Worm (Caenorhabditis elegans) whole organism, dauer: ENCODE measurements around the gene Y110A2AL.2.

ENCODE experiments used
- unc-62 ChIP-seq: sonication (generic microtip); optimal IDR thresholded peaks from 2 replicates; lab custom pipeline; 2017; ENCODE audit warnings: missing biosample characterization, missing genetic modification reagents, missing genetic modification characterization

Y110A2AL.2 gene

DNA sequence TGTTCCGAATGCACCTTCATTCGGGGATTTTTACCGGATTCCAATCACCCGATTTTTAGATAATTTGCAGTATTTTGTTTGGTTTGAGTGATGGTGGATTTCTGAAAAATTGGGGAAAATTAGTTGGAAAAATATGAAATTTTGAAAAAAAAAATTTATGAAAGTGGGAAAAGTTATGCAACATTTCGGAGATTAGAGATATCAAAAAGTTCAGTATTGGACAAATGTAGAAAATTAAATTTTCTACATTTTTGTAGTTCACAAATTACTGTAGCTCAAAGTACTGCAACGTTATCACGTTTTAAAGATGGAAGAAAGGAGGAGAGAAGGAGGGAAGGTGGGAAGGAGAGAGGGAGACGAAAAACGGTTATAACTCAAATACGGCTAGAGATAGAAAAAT lies 15.3 kb upstream of the Y110A2AL.2 start, which contains the start of gene ptc-3:
Gene ptc-3, minus strand, starts transcription at position 101 of the 400 bp plus-strand sequence.
- TF ChIP-seq unc-62 (GFP tag; lab: Kevin White, UChicago) = no peak

DNA sequence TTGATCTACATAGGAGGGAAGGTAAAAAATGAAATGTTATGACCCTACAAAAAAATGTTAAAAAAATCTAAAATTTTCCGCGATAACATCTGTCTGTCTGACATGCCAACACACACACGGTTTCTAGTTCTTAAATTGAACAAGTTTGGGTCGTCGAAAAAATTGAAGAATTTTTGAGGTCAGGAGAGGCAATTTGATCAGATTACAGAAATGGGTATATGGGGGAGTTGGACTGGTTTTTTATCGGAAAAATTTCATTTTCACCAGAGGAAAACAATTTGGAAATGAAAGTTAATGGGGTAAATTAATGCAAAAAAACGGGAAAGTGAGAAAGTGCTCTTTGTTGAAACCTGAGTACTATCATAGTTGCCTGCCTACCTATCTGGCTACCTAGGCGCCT lies 14.0 kb upstream of the Y110A2AL.2 start:
- no peak for TF ChIP-seq unc-62 (GFP tag; lab: Kevin White, UChicago)

DNA sequence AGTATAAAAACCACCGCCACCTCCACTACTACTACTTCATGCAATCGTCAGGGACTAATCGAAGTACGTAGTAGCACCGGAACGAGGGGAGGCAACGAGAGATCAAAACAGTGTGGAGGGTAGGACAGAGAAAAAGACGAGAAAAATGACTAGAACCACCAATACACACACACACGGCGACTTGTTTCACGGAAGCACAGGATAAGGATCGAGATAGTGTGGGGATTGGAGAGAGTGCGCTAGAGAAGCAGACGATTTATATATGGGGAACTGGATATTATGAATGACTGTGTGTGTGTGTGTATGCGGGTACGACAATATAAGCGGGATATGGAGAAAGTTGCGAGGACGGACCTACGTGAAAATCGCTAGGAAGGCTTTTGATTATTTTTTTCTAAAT lies 13.0 kb upstream of the Y110A2AL.2 start:
- no peak for TF ChIP-seq unc-62 (GFP tag; lab: Kevin White, UChicago)

DNA sequence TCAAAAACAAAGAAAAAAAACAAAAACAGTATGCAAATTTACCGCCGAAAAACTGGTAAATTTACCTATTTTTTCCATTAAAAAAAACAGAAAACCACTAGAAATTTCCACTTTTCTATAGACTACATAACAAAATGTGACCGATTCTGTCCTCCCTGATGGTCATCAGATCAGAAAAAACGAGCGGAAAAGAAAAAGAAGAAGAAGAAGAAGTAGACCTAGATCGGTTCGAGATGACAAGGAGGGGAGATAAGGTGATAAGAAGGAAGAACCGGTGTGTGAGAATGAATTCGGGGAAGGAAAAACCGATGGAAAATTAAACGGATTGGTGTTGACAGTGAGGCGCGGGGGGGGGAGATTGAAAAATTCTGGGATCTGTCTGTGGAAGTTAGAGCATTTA lies 11.7 kb upstream of the Y110A2AL.2 start:
- TF ChIP-seq unc-62 (GFP tag; lab: Kevin White, UChicago) = no peak

DNA sequence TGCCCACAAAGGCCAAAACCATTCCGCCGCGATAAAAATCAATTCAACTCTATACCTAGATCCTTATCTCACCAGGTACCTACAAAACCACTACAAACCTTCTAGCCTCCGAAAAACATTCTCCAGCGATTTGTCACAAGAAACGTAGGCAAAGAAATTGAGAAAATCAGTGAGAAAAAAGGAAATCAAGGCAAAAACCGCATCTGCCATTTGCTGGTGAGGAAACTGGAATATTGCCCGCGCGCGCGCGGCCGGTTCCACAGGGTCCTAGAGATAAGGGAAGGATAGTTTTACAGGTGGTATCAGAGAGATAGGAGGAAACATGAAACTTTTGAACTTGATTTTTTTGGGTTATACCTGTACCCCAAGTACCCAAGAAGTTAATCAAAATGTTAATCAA lies 10.2 kb upstream of the Y110A2AL.2 start:
- TF ChIP-seq unc-62 (GFP tag; lab: Kevin White, UChicago) = no peak

DNA sequence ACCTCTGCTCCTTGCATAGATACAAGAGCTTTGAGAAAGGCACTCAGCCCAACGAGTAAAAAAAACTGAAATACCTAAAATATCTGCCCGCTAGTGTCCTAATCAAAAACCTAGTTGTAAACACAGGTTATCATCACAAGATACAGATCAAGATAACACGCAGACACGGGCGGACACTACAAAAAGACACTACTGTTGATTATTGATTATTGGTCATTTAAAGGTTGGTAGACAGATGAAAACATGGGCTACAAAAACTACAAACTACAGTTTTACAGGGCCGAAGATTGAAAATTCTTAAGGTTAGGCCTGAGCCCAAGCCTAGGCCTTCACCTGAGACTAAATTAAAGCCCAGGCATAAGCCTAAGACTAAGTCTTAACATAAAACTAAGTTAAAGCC lies 8.9 kb upstream of the Y110A2AL.2 start:
- no peak for TF ChIP-seq unc-62 (GFP tag; lab: Kevin White, UChicago)

DNA sequence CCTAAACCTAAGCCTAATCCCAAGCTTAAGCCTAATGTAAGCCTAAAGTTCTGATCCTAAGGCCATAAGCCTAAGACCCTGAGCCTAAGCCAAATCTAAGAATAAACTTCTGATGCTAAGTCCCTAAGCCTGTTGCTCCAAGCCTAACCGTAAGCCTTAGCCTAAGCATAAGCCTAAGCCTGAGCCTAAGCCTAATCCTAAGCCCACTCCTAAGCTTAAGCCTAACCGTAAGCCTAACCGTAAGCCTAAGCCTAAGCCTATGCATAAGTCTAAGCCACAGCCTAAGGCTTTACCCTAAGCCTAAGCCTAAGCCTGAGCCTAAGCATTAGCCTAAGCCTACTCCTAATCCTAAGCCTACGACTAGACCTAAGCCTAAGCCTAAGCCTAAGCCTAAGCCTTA lies 8.5 kb upstream of the Y110A2AL.2 start:
- TF ChIP-seq unc-62 (GFP tag; lab: Kevin White, UChicago) = no peak

DNA sequence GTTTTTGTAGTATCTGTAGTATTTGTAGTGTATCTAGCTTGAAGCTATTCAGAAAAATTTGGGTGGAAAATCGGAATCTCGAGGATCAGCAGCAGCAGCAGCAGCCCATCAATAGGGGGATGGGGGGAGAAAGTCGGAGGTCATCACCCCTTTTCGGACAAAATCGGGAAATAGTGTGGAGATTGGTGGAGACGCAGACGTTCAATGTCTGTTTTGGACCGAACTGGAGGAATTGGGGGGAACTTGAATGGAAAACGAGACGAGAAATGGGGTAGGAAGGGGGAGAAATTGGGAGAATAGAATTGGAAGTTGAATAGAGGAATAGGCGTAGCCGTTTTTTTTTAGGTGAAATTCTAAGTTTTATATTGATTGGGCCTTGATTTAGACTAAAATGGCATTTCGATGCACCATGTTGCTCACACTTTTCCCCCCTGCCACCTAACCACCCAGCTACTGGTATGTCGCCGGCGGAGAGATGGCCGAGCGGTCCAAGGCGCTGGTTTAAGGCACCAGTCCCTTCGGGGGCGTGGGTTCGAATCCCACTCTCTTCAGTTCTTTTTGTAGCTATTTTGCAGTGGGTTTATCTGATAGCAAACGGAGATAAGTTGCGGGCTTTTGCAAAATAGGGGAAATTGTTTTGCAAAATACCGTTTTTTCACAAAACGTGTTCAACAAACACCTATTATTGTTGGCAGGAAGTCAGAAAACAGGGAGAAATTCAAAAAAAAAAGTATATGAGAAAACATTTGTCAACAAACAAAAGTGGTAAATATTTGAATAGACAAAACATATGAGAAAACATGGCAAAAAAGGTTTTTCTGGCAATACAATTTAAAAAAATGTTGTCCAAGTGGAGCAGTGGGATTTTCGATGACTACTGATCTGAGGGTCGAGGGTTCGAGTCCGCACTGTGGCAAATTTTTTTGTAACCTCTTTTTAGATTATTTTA lies 7.7 kb upstream of the Y110A2AL.2 start:
- TF ChIP-seq unc-62 (GFP tag; lab: Kevin White, UChicago) = no peak

DNA sequence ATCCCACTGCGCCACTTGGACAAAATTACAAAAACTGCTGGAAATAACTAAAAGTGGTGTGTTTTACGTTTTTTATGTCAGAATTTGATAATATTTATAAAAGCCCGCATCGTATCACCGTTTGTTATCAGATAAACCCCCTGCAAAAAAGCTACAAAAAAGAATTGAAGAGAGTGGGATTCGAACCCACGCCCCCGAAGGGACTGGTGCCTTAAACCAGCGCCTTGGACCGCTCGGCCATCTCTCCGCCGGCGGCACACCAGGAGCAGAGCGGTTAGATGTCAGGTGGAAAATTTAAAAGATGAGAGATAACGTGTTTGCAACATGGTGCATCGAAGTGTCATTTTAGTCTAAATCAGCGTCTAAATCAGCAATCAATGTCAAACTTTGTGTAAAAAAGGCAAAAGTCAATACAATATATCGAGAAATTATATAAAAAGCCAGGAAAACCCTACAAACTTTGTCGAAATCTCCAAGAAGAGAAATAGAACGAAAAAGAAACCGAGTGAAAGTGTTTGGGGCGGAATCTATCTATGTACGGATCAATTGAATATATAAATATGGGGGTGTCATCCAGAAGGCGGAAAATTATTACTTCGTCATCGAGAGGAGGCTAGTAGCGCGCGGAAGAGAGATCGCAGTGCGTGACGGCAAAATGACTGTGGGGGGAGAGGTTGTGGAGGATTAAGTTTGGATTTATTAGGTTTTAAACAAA lies 6.3 kb upstream of the Y110A2AL.2 start:
- TF ChIP-seq unc-62 (GFP tag; lab: Kevin White, UChicago) = no peak

DNA sequence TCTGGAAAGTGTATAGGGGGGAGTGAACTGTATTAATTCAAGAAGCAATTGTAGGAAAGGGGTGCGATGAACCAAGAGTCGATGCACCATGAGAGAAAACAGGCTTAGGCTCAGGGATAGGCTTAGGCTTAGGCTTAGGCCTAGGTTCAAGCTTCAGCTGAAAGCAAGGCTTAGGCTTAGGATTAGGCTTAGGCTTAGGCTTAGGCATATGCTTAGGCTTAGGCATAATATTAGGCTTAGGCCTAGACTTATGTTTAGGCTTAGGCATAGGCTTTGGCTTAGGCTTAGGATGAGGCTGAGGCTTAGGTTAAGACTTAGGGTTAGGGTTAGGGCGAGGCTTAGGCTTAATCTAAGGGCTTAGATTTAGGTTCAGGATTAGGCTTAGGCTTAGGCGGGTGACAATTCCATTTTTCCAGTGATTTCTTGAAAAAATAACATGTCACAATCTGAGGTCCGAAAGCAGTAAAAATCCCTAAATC lies 5.2 kb upstream of the Y110A2AL.2 start:
- TF ChIP-seq unc-62 (GFP tag; lab: Kevin White, UChicago) = no peak

DNA sequence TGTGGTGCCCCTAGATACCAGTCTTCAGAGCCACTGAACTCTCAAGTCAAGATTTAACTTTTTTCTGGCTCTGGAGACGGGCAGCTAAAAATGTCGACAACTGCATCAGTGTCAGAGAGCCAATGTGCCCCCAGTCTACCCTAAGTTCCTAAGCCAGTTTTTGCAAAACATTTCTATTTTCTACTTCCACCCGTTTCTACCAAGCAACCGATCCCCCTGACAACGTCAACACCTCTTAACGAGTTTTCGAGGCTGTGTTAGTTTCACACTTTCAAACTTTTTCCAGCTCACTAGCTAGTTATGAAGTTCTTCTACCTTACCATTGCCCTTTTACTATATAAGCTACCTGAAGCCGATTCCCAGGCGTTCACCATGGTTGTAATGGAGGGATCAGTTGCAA lies 3.6 kb upstream of the Y110A2AL.2 start, which contains the start of gene Y110A2AL.5:
Gene Y110A2AL.5, plus strand, starts transcription at position 301 of the 400 bp plus-strand sequence.
- TF ChIP-seq unc-62 (GFP tag; lab: Kevin White, UChicago) = no peak

DNA sequence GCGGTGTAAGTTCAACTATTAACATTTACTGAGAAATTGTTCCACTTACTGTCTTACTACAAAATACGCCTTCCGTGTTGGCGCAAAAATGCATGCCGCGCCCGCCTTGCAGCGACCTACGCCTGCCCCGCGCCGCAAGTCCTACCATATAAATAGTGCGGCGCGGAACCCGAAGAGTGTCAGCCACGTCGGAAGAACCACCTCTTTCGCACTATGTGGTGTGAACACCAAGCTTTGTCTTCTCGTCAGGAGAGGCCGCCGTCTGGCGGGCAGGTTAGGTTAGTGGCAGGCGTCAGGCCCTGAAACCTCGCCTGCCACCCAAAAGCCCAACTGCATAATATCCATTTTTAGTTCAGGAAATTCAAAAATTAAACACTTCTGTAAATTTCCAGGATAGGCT lies 2.4 kb upstream of the Y110A2AL.2 start:
- TF ChIP-seq unc-62 (GFP tag; lab: Kevin White, UChicago) = no peak

DNA sequence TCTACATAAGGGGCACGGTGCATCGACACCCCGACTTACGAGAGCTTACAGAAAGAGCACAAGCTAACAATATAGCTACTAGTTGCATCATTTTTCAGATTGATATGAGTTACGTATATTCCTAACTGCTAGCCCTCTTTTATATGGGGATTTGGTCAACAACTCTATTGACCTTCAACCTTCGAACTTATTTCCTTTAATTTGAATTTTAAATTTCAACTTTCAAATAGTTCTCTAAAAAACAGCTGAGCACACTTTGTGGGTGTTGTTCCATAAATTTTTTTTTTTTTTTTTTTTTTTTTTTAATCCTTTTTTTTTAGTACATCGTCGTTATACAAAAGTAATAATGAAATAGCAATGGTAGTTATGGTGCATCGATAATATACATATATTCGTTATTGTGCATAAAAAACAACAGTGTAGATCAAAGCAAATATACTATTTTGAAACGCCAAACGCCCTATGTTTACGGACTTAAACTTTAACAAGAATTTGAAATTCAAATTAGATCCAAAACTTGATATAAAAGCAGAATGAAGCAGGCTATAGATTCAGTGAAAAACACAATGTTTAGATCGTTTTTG lies 1.2 kb upstream of the Y110A2AL.2 start, which contains the start of the genes Y110A2AL.9 and Y110A2AL.3:
Gene Y110A2AL.9, minus strand, starts transcription at position 101 of the 584 bp plus-strand sequence.
Gene Y110A2AL.3, plus strand, starts transcription at position 534 of the 584 bp plus-strand sequence.
- no peak for TF ChIP-seq unc-62 (GFP tag; lab: Kevin White, UChicago)

DNA sequence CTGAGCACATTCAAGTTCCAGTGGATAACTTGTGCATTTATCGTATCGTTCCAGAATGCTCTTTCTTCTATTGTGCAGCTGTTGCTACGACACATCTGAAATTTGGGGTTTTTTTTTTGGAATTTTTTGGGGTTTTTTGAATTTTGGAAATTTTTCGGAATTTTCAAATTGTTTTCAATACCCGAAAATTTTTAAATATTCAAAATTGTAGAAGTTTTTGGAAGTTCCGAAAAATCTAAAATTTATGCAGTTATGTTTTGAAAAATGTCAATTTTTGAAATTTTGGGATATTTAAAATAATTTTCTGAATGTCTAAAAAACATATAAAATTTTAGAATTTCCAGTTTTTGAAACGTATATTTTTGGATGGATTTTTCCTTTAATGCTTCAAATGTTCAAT lies 4.0 kb downstream of the Y110A2AL.2 start, which contains the start of gene Y110A2AL.10:
Gene Y110A2AL.10, minus strand, starts transcription at position 101 of the 400 bp plus-strand sequence.
- no peak for TF ChIP-seq unc-62 (GFP tag; lab: Kevin White, UChicago)

DNA sequence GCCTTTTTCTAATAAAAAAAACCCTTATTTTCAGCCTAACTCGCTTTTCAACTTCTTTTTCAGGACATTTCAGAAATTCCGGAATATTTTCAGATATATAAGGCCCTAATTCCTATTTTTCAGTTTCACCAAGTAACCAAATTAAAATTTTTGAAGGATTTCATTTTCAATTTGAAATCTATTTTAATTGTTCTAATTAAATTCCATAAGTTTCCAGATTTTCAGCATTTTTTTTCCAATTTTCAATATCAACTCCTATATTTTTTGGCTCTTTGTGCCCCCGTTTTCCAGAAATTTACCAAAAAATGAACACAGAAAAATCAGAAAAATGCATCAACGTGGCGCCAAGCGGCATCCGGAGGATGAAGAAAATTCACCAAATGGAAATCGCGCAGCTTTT lies 7.0 kb downstream of the Y110A2AL.2 start, which contains the start of gene Y110A2AL.1:
Gene Y110A2AL.1, plus strand, starts transcription at position 301 of the 400 bp plus-strand sequence.
- no peak for TF ChIP-seq unc-62 (GFP tag; lab: Kevin White, UChicago)
